Fruit fly (Drosophila melanogaster): ENCODE data around the gene zormin.

Gene zormin

DNA sequence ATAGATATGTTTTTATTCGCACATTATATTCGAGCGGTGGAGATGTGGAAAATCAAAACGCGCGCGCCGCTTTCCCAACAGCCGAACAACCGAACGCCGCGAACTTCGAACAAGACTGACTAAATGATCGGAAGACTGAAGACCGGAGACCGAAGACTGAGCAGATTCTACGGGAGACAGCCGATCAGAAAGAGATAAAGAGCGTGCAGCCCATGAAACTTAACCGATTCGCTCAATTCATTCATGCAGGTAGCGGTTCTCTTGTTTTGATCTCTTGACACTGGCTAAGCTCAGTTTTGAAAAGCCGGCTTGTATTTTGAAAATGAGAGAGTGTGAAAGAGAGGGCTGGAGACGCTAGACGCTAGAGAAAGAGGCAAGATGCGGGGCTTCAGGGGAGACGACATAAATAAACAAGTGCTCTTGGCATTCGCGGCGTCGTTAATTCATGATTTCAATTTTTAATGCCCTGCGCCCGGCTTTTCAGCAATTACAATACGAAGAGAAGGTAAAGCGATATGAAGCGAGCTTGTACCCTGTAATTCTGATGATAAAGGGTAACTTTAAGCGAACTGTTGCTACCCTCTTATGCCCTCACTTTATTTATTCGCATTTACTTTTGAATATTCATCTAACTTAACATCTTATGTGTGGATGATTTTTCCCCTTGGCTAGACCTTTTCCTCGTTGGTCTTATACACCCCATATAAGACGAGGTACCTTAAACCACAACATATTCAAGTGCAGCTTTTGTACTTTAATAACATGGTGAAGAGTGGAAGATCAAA is at the start of gene zormin (continued):
- peak; percentile 16 for TF ChIP-seq tin (GFP tag; optimal IDR thresholded peaks at IDR 0.05)
- no peak for TF ChIP-seq CG17328 (GFP tag; IDR thresholded peaks at IDR 0.05)
- no peak for TF ChIP-seq CG3995 (GFP tag; optimal IDR thresholded peaks at IDR 0.05)
- peak; percentile 19 for TF ChIP-seq CG10979 (tag; optimal IDR thresholded peaks at IDR 0.05)
- no peak for TF ChIP-seq ap (GFP tag; IDR thresholded peaks at IDR 0.05)
- TF ChIP-seq NFAT (GFP tag; IDR thresholded peaks at IDR 0.05), result peak; percentile 15; the same call in 1 of the 2 replicates
- TF ChIP-seq CG1529 (GFP tag; optimal IDR thresholded peaks at IDR 0.05), result no peak
- peak; percentile 7 for TF ChIP-seq onecut (GFP tag; IDR thresholded peaks at IDR 0.05)
- TF ChIP-seq usp (GFP tag; optimal IDR thresholded peaks at IDR 0.05), result no peak
- peak; percentile 66 for TF ChIP-seq CG11504 (tag; optimal IDR thresholded peaks at IDR 0.05)
- TF ChIP-seq sc (optimal IDR thresholded peaks at IDR 0.05), result no peak
- TF ChIP-seq sc (GFP tag; optimal IDR thresholded peaks at IDR 0.05), result no peak
- TF ChIP-seq Scr (GFP tag; IDR thresholded peaks at IDR 0.05; ENCODE audit: partially characterized antibody), result no peak
- no peak for TF ChIP-seq CG8924 (tag; optimal IDR thresholded peaks at IDR 0.05)
- no peak; the same call in 1 of the 2 replicates for TF ChIP-seq sob (GFP tag; IDR thresholded peaks at IDR 0.05)
- TF ChIP-seq fd102C (GFP tag; optimal IDR thresholded peaks at IDR 0.05), result no peak
- no peak for TF ChIP-seq Hmr (GFP tag; optimal IDR thresholded peaks at IDR 0.05)
- TF ChIP-seq CG4328 (GFP tag; optimal IDR thresholded peaks at IDR 0.05), result no peak
- no peak for TF ChIP-seq Stat92E (GFP tag; optimal IDR thresholded peaks at IDR 0.05)
- no peak for TF ChIP-seq GATAe (GFP tag; conservative IDR thresholded peaks at IDR 0.05)
- TF ChIP-seq C15 (GFP tag; IDR thresholded peaks at IDR 0.05), result no peak
- no peak for TF ChIP-seq CG43689 (GFP tag; IDR thresholded peaks at IDR 0.05)
- peak; percentile 39; the same call in 1 of the 2 replicates for TF ChIP-seq CG14441 (GFP tag; IDR thresholded peaks at IDR 0.05)
- TF ChIP-seq CHES-1-like (GFP tag; optimal IDR thresholded peaks at IDR 0.05), result no peak
- TF ChIP-seq dimm (GFP tag; IDR thresholded peaks at IDR 0.05), result no peak
- peak; percentile 32 for TF ChIP-seq CG4424 (GFP tag; optimal IDR thresholded peaks at IDR 0.05)
- no peak for TF ChIP-seq z (GFP tag; IDR thresholded peaks at IDR 0.05)
- TF ChIP-seq CG9609 (GFP tag; optimal IDR thresholded peaks at IDR 0.05), result no peak
- no peak for TF ChIP-seq Sry-δ (GFP tag; optimal IDR thresholded peaks at IDR 0.05)
- TF ChIP-seq ewg (GFP tag; optimal IDR thresholded peaks at IDR 0.05), result no peak
- TF ChIP-seq Fer1 (GFP tag; optimal IDR thresholded peaks at IDR 0.05), result no peak
- no peak for TF ChIP-seq tio (GFP tag; optimal IDR thresholded peaks at IDR 0.05)
- TF ChIP-seq trh (GFP tag; optimal IDR thresholded peaks at IDR 0.05), result no peak
- TF ChIP-seq Taf1 (GFP tag; IDR thresholded peaks at IDR 0.05), result no peak
- TF ChIP-seq seq (GFP tag; IDR thresholded peaks at IDR 0.05), result no peak
- TF ChIP-seq CG9817 (tag; optimal IDR thresholded peaks at IDR 0.05), result no peak
- TF ChIP-seq CG10209 (GFP tag; optimal IDR thresholded peaks at IDR 0.05), result no peak
- TF ChIP-seq Six4 (GFP tag; optimal IDR thresholded peaks at IDR 0.05), result peak; percentile 14
- no peak for TF ChIP-seq CG8478 (optimal IDR thresholded peaks at IDR 0.05)
- TF ChIP-seq NfI (GFP tag; optimal IDR thresholded peaks at IDR 0.05), result no peak
- no peak for TF ChIP-seq B-H2 (GFP tag; optimal IDR thresholded peaks at IDR 0.05)
- no peak for TF ChIP-seq Ssrp (tag; optimal IDR thresholded peaks at IDR 0.05)
- TF ChIP-seq zf30C (GFP tag; optimal IDR thresholded peaks at IDR 0.05), result no peak
- TF ChIP-seq Lim3 (GFP tag; IDR thresholded peaks at IDR 0.05), result no peak
- TF ChIP-seq NC2α (GFP tag; optimal IDR thresholded peaks at IDR 0.05), result no peak
- TF ChIP-seq Lpt (GFP tag; optimal IDR thresholded peaks at IDR 0.05), result no peak
- TF ChIP-seq CG18262 (tag; optimal IDR thresholded peaks at IDR 0.05), result peak; percentile 23
- TF ChIP-seq kah (GFP tag; optimal IDR thresholded peaks at IDR 0.05), result no peak
- TF ChIP-seq CG11093 (GFP tag; IDR thresholded peaks at IDR 0.05), result no peak; the same call in 2 of the 3 replicates
- TF ChIP-seq CG13775 (GFP tag; optimal IDR thresholded peaks at IDR 0.05), result no peak
- TF ChIP-seq CG12299 (tag; optimal IDR thresholded peaks at IDR 0.05), result no peak

Measured in whole organism, embryonic.